Worm (Caenorhabditis elegans) whole organism, L4 larva: Measurements from ENCODE around the gene Y57G7A.1.

Experiments
- ZK337.2 ChIP-seq: fragments of 200-800 bp; sonication (Bioruptor generic); IDR thresholded peaks from 2 replicates; pipeline ENCODE4 v1.3.6; 2022; ENCODE audit warnings: missing genetic modification reagents, missing genetic modification characterization, missing compliant biosample characterization
- ceh-28 ChIP-seq: fragments of 150-350 bp; optimal IDR thresholded peaks from 2 replicates; lab custom pipeline; 2014; ENCODE audit warnings: missing biosample characterization, missing genetic modification reagents, missing genetic modification characterization
- nhr-10 ChIP-seq: fragments of 150-350 bp; optimal IDR thresholded peaks from 2 replicates; lab custom pipeline; 2014; ENCODE audit warnings: missing biosample characterization, missing genetic modification characterization
- nhr-76 ChIP-seq: fragments of 150-350 bp; optimal IDR thresholded peaks from 2 replicates; lab custom pipeline; 2014; ENCODE audit warnings: missing biosample characterization, missing genetic modification characterization
- spr-3 ChIP-seq: fragments of 200-800 bp; sonication (Bioruptor generic); optimal IDR thresholded peaks from 2 replicates; lab custom pipeline; 2018; ENCODE audit warnings: mild to moderate bottlenecking, missing genetic modification characterization, missing compliant biosample characterization

ce11 chrII:1343748-1344147 is 45.5 kb downstream of the Y57G7A.1 start:
- TF ChIP-seq nhr-76 (tag; lab: Kevin White, UChicago) = no peak
- TF ChIP-seq ZK337.2 (GFP tag; lab: Robert Waterston, UW) = no peak
- TF ChIP-seq ceh-28 = no peak
- no peak for TF ChIP-seq spr-3
- TF ChIP-seq nhr-10 (tag; lab: Kevin White, UChicago) = no peak
